Fruit fly (Drosophila melanogaster) whole organism, wandering third instar larva: ENCODE data around the gene CG15027.

Experiments
- CG9705 ChIP-seq: fragments of 200-800 bp; sonication (Bioruptor generic); optimal IDR thresholded peaks from 2 replicates; lab custom pipeline; 2018; ENCODE audit warnings: missing biosample characterization, mild to moderate bottlenecking, missing genetic modification characterization
- CrebA ChIP-seq: fragments of 200-800 bp; sonication (Bioruptor generic); optimal IDR thresholded peaks from 2 replicates; lab custom pipeline; 2016; ENCODE audit warnings: missing biosample characterization, mild to moderate bottlenecking, missing genetic modification characterization, borderline replicate concordance
- Dif ChIP-seq: fragments of 200-275, 200-300 bp; sonication (Bioruptor generic); optimal IDR thresholded peaks from 2 replicates; lab custom pipeline; 2018; ENCODE audit warnings: missing biosample characterization, missing genetic modification characterization; ENCODE audit not compliant: partially characterized antibody
- HLH106 ChIP-seq: fragments of 200-800 bp; optimal IDR thresholded peaks from 3 replicates; lab custom pipeline; 2019; ENCODE audit warnings: missing biosample characterization, mild to moderate bottlenecking, missing genetic modification characterization, moderate library complexity
- Hnf4 ChIP-seq: fragments of 200-800 bp; sonication (Bioruptor generic); optimal IDR thresholded peaks from 2 replicates; lab custom pipeline; 2016; ENCODE audit warnings: missing biosample characterization, mild to moderate bottlenecking, missing genetic modification characterization
- Hr78 ChIP-seq: fragments of >200 bp; optimal IDR thresholded peaks from 2 replicates; lab custom pipeline; 2017; ENCODE audit warnings: missing biosample characterization, missing genetic modification characterization
- Hr83 ChIP-seq: fragments of 200-300 bp; sonication (Bioruptor generic); optimal IDR thresholded peaks from 2 replicates; lab custom pipeline; 2016; ENCODE audit warnings: missing biosample characterization, mild to moderate bottlenecking, missing genetic modification characterization, moderate library complexity; ENCODE audit not compliant: poor library complexity, severe bottlenecking
- Jra ChIP-seq: sonication (Bioruptor generic); optimal IDR thresholded peaks from 2 replicates; lab custom pipeline; 2016; ENCODE audit warnings: missing biosample characterization, missing genetic modification characterization
- Myc ChIP-seq: fragments of >200 bp; optimal IDR thresholded peaks from 2 replicates; lab custom pipeline; 2017
- N ChIP-seq: fragments of >200 bp; optimal IDR thresholded peaks from 2 replicates; lab custom pipeline; 2018; ENCODE audit warnings: missing biosample characterization, missing external identifiers, missing genetic modification characterization
- OdsH ChIP-seq: fragments of 200-800 bp; sonication (Bioruptor generic); optimal IDR thresholded peaks from 2 replicates; lab custom pipeline; 2016; ENCODE audit warnings: missing biosample characterization, mild to moderate bottlenecking, missing genetic modification characterization
- Rel ChIP-seq, 2 experiments: fragments of 200-800 bp; sonication (Bioruptor generic) in 1 of 2; optimal IDR thresholded peaks; 2 replicates in 1 of 2; 3 replicates in 1 of 2; lab custom pipeline; 2016 to 2019; ENCODE audit warnings: mild to moderate bottlenecking in 2 of 2, missing biosample characterization in 2 of 2, missing genetic modification characterization in 2 of 2, moderate library complexity in 1 of 2
- Sp1 ChIP-seq: fragments of 200-800 bp; sonication (Bioruptor generic); optimal IDR thresholded peaks from 3 replicates; lab custom pipeline; 2019; ENCODE audit warnings: missing biosample characterization, mild to moderate bottlenecking, missing genetic modification characterization, moderate library complexity
- br ChIP-seq: fragments of 200-800 bp; sonication (Bioruptor generic); optimal IDR thresholded peaks from 2 replicates; lab custom pipeline; 2016; ENCODE audit warnings: missing biosample characterization, missing genetic modification characterization
- brk ChIP-seq: fragments of 200-800 bp; sonication (Bioruptor generic); optimal IDR thresholded peaks from 2 replicates; lab custom pipeline; 2016; ENCODE audit warnings: missing biosample characterization, mild to moderate bottlenecking, missing genetic modification characterization
- dl ChIP-seq, 2 experiments: fragments of 175-275, 200-275 bp in 1 of 2; fragments of 200-275 bp in 1 of 2; sonication (Bioruptor generic); optimal IDR thresholded peaks; lab custom pipeline; 2018; ENCODE audit warnings: mild to moderate bottlenecking in 2 of 2, missing biosample characterization in 2 of 2, missing genetic modification characterization in 2 of 2, moderate library complexity in 2 of 2; ENCODE audit not compliant: partially characterized antibody in 2 of 2, insufficient read depth in 1 of 2
- dsf ChIP-seq: sonication (Bioruptor generic); optimal IDR thresholded peaks from 2 replicates; lab custom pipeline; 2016; ENCODE audit warnings: missing biosample characterization, missing genetic modification characterization, borderline replicate concordance
- ey ChIP-seq: fragments of 200-800 bp; sonication (Bioruptor generic); optimal IDR thresholded peaks from 2 replicates; lab custom pipeline; 2016; ENCODE audit warnings: missing biosample characterization, missing genetic modification characterization
- foxo ChIP-seq, 2 experiments: fragments of 200-800 bp; sonication (Bioruptor generic); optimal IDR thresholded peaks; 2 replicates in 1 of 2; 3 replicates in 1 of 2; lab custom pipeline; 2016 to 2017; ENCODE audit warnings: missing biosample characterization in 2 of 2, missing genetic modification characterization in 2 of 2
- fru ChIP-seq: fragments of 200-800 bp; sonication (Bioruptor generic); optimal IDR thresholded peaks from 3 replicates; lab custom pipeline; 2016; ENCODE audit warnings: missing biosample characterization, mild to moderate bottlenecking, missing genetic modification characterization
- h ChIP-seq: fragments of 200-800 bp; sonication (Bioruptor generic); optimal IDR thresholded peaks from 3 replicates; lab custom pipeline; 2016; ENCODE audit warnings: missing biosample characterization, mild to moderate bottlenecking, missing genetic modification characterization
- jim ChIP-seq: fragments of 175-275, 200-325 bp; sonication (Bioruptor generic); optimal IDR thresholded peaks from 2 replicates; lab custom pipeline; 2016; ENCODE audit warnings: missing biosample characterization, mild to moderate bottlenecking, missing genetic modification characterization
- psq ChIP-seq: fragments of 200-800 bp; sonication (Bioruptor generic); optimal IDR thresholded peaks from 3 replicates; lab custom pipeline; 2017; ENCODE audit warnings: missing biosample characterization, mild to moderate bottlenecking, missing genetic modification characterization, moderate library complexity
- rgr ChIP-seq: fragments of 200-800 bp; sonication (Bioruptor generic); optimal IDR thresholded peaks from 3 replicates; lab custom pipeline; 2016; ENCODE audit warnings: missing biosample characterization, mild to moderate bottlenecking, missing genetic modification characterization
- tai ChIP-seq: sonication (Bioruptor generic); optimal IDR thresholded peaks from 2 replicates; lab custom pipeline; 2016; ENCODE audit warnings: missing biosample characterization, missing genetic modification characterization
- woc ChIP-seq: sonication (Bioruptor generic); optimal IDR thresholded peaks from 2 replicates; lab custom pipeline; 2016; ENCODE audit warnings: missing biosample characterization, mild to moderate bottlenecking, missing genetic modification characterization

CG15027 gene

DNA sequence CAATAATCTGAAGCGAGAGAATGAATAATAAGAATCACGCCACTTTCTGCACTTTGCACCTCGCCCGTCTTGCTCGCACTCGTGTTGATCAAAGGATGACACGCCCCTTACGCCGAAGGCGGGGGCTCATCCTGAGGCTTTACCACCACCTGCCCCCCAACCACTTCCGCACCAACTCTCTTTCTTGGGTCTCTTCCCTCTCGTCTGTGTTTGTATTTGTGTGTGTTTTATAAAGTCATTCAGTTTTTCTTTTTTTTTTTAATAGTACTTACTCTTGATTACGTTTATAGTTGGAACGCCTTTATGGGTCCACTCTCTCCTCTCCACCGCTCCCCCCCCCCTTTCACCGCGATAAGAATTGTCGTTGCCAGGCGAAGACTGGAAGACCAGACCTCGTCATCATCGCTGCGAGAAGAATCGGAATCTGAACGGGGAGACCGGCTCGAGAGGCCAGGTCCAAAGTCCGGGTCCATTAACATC is 16.2 kb downstream of the CG15027 start (continued):
- no peak for TF ChIP-seq Dif (GFP tag; lab: Kevin White, UChicago)
- no peak for TF ChIP-seq Myc (lab: Kevin White, UChicago)
- no peak for TF ChIP-seq dsf
- no peak for TF ChIP-seq woc (GFP tag; lab: Kevin White, UChicago)

DNA sequence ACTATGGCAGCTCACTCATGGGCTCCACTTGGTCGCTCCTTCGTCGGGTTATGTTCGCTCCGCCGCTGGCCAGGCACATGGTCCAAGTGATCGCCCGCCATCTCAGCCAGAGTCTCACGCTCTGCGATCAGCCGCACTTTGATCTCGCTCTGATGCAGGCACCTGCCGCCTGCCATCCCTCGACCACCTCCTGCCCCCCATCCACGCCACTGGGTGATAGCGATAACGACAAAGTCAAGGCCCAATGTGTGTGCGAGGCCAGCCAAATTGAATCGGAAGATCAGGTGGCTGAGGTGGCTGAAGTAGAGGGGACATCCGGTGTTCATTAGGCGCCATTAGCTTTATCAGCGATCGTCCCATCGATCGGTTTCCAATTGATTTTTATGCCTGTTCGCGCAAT is 17.1 kb downstream of the CG15027 start:
- no peak for TF ChIP-seq CrebA
- TF ChIP-seq CG9705 (GFP tag; lab: Kevin White, UChicago): no peak
- no peak for TF ChIP-seq brk
- no peak for TF ChIP-seq Rel (GFP tag; optimal IDR thresholded peaks at IDR 0.05; lab: Kevin White, UChicago)
- TF ChIP-seq Rel (tag; optimal IDR thresholded peaks at IDR 0.05; lab: Kevin White, UChicago): peak; percentile 18
- peak; percentile 40 for TF ChIP-seq Hnf4 (GFP tag; lab: Kevin White, UChicago)
- no peak for TF ChIP-seq psq (GFP tag; lab: Kevin White, UChicago)
- TF ChIP-seq ey (GFP tag; lab: Kevin White, UChicago): no peak

DNA sequence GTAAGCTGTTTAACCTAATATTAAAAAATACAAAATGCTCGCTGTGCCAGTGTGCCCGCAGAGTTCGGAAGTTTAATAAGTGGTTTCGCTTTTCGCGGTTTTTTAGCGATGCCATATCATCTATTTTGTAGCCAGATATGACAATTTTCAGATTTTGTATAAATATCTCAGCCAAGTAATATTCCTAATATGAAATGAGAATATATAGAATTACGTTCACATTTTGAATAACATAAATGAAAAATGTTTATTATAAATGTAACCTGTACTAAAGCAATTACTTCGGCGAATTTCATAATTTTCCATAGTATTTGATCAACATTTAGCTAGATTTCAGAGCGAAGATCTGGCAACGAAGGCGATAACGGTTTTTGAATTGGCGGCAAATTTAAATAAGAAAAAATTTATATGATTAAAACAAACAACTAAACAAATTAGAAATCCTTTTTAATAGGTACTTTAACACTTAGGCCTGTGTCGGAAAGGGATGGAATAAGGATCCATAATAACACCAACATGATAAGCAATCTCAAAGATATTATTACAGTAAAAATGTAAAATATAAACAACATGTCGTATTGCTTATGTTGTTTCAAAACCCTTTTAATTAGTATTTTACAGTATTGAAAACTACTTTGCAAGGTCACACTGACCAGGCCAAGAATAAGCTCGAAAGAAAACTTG is 19.1 kb downstream of the CG15027 start, which contains the start of the genes opm and dob:
opm (minus strand) TSS at position 59 of the 684 bp plus-strand sequence.
dob (plus strand) TSS at position 634 of the 684 bp plus-strand sequence.
- TF ChIP-seq Hr83 (GFP tag; lab: Kevin White, UChicago): no peak
- TF ChIP-seq woc (GFP tag; lab: Kevin White, UChicago): peak; percentile 74
- no peak for TF ChIP-seq tai (GFP tag; lab: Kevin White, UChicago)
- no peak for TF ChIP-seq N (GFP tag; lab: Kevin White, UChicago)
- TF ChIP-seq psq (GFP tag; lab: Kevin White, UChicago): peak; percentile 20
- TF ChIP-seq dsf: no peak
- TF ChIP-seq ey (GFP tag; lab: Kevin White, UChicago): no peak
- no peak for TF ChIP-seq brk
- TF ChIP-seq Myc (lab: Kevin White, UChicago): peak; percentile 88
- no peak for TF ChIP-seq CrebA
- TF ChIP-seq Hr78 (GFP tag; lab: Kevin White, UChicago): no peak
- no peak for TF ChIP-seq jim
- no peak for TF ChIP-seq Hnf4 (GFP tag; lab: Kevin White, UChicago)
- TF ChIP-seq OdsH (GFP tag; lab: Kevin White, UChicago): no peak
- peak; percentile 29 for TF ChIP-seq Sp1 (GFP tag; lab: Kevin White, UChicago)
- TF ChIP-seq fru (GFP tag; lab: Kevin White, UChicago): peak; percentile 12
- peak; percentile 32 for TF ChIP-seq h (GFP tag; lab: Kevin White, UChicago)
- peak in 1 of 2 experiments; percentile 16 for TF ChIP-seq foxo (GFP tag; optimal IDR thresholded peaks at IDR 0.05; lab: Kevin White, UChicago)
- TF ChIP-seq HLH106 (tag; lab: Kevin White, UChicago): peak; percentile 46
- no peak for TF ChIP-seq Dif (GFP tag; lab: Kevin White, UChicago)
- no peak for TF ChIP-seq rgr (GFP tag; lab: Kevin White, UChicago)
- no peak for TF ChIP-seq dl (GFP tag; optimal IDR thresholded peaks at IDR 0.05; lab: Kevin White, UChicago; ENCODE audit: insufficient read depth in 1 of 2, partially characterized antibody in 2 of 2)
- no peak for TF ChIP-seq Rel (GFP tag; optimal IDR thresholded peaks at IDR 0.05; lab: Kevin White, UChicago)
- TF ChIP-seq Rel (tag; optimal IDR thresholded peaks at IDR 0.05; lab: Kevin White, UChicago): peak; percentile 73

DNA sequence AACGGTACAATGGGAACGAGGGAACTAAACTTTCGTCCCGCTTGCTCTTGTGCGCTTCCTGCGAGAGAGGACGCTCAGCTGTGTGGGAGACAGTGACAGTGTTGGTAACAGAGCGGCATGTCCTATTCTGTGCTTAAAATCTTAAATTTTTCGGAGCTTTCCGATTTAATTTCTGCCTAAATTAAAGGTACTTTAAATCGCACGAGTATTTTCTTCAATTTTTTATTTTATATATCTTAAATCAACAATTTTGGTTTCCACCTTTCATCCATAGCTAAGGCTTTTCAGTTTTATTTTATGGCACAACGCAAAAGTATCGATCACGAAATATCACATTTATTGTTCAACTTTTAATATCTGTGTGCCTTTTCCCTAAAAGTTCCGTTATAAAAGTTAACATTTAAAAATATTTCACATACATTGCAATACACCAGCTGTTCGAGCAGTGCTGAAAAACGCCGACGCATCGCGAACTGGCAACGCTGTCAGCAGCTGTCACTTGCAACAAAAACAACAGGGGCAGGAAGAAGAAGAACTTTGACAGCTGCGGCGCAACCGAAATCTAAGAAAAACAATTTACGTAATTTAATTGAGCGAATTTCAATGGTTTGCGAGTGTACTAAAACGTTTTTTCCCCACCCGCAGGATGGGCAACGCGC is 22.1 kb downstream of the CG15027 start, which contains the start of the genes hiw and ND-B18:
hiw (minus strand) TSS at position 26 of the 659 bp plus-strand sequence.
ND-B18 (plus strand) TSS at position 330 of the 659 bp plus-strand sequence.
- TF ChIP-seq foxo (GFP tag; optimal IDR thresholded peaks at IDR 0.05; lab: Kevin White, UChicago) (peak in 1 of 2 experiments; percentile 51), OdsH (GFP tag; lab: Kevin White, UChicago) (no peak), fru (GFP tag; lab: Kevin White, UChicago) (peak; percentile 25), br (GFP tag; lab: Kevin White, UChicago) (peak; percentile 9), Rel (GFP tag; optimal IDR thresholded peaks at IDR 0.05; lab: Kevin White, UChicago) (no peak), Rel (tag; optimal IDR thresholded peaks at IDR 0.05; lab: Kevin White, UChicago) (peak; percentile 24), Sp1 (GFP tag; lab: Kevin White, UChicago) (peak; percentile 16), brk (no peak), woc (GFP tag; lab: Kevin White, UChicago) (no peak), Hr83 (GFP tag; lab: Kevin White, UChicago) (no peak), HLH106 (tag; lab: Kevin White, UChicago) (peak; percentile 16), Dif (GFP tag; lab: Kevin White, UChicago) (no peak), dl (GFP tag; optimal IDR thresholded peaks at IDR 0.05; lab: Kevin White, UChicago; ENCODE audit: insufficient read depth in 1 of 2, partially characterized antibody in 2 of 2) (no peak), Hr78 (GFP tag; lab: Kevin White, UChicago) (no peak), rgr (GFP tag; lab: Kevin White, UChicago) (peak; percentile 43), Jra (GFP tag; lab: Kevin White, UChicago) (no peak), h (GFP tag; lab: Kevin White, UChicago) (peak; percentile 47), dsf (no peak), ey (GFP tag; lab: Kevin White, UChicago) (peak; percentile 14), Myc (lab: Kevin White, UChicago) (peak; percentile 23), CrebA (no peak)
